Fruit fly (Drosophila melanogaster): ENCODE measurements around the gene CG16974.

The CG16974 gene

DNA sequence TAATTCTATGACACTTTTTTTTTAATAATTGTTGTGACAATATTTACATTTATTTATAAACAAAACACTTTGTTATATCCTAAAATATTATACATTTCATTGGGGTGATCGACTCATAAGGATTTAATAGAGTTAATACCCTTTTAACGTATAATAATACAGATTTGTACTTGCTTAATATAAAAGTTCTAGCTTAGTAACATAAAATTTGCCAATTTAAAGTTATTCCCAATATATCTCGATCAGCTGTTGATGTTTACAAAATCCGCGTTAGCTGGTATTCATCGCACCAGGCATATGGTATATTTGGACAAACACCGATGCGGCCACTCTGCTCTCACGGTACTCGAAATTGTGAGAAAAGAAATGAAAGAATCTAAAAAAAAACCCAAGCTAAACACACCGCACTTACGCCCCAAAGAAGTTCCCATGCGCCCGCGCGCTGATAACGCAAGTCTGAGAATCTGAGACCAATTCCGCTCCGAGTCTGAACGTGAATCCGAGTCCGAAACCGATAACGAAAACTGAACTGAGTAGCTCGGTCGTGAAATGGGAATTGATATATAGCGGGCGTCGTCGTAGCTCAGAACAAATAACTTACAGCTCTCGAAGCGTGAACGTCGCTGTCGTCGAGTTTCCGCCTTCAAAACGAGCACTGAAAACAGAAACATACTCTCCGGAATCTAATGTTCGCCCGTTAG is 11.8 kb upstream of the CG16974 start, which contains the start of gene Pect (continued):
- peak; percentile 82 to 95 for TF ChIP-seq crp (GFP tag; optimal IDR thresholded peaks at IDR 0.05)
- no peak for TF ChIP-seq fru (optimal IDR thresholded peaks at IDR 0.05)
- peak; percentile 53 for TF ChIP-seq CG16813 (GFP tag; IDR thresholded peaks at IDR 0.05; ENCODE audit: partially characterized antibody)
- TF ChIP-seq ham (GFP tag; IDR thresholded peaks at IDR 0.05) = peak; percentile 34; the same call in 1 of the 2 replicates
- TF ChIP-seq en (GFP tag; optimal IDR thresholded peaks at IDR 0.05) = no peak
- peak; percentile 81 for TF ChIP-seq row (GFP tag; IDR thresholded peaks at IDR 0.05)
- TF ChIP-seq Ets97D (GFP tag; optimal IDR thresholded peaks at IDR 0.05) = no peak
- TF ChIP-seq odd (GFP tag; optimal IDR thresholded peaks at IDR 0.05) = no peak
- peak; percentile 19; the same call in 1 of the 2 replicates for TF ChIP-seq CG14014 (GFP tag; IDR thresholded peaks at IDR 0.05)
- peak; percentile 5 for TF ChIP-seq CG17385 (GFP tag; optimal IDR thresholded peaks at IDR 0.05)
- TF ChIP-seq sisA (GFP tag; IDR thresholded peaks at IDR 0.05) = no peak
- no peak for TF ChIP-seq bigmax (GFP tag; optimal IDR thresholded peaks at IDR 0.05)
- TF ChIP-seq CG9727 (GFP tag; optimal IDR thresholded peaks at IDR 0.05) = peak; percentile 37
- no peak for TF ChIP-seq ash1 (GFP tag; optimal IDR thresholded peaks at IDR 0.05)
- no peak for TF ChIP-seq ind (GFP tag; optimal IDR thresholded peaks at IDR 0.05)
- TF ChIP-seq caup (GFP tag; optimal IDR thresholded peaks at IDR 0.05; ENCODE audit: severe bottlenecking) = peak; percentile 30
- TF ChIP-seq Opbp (GFP tag; IDR thresholded peaks at IDR 0.05; ENCODE audit: partially characterized antibody) = peak; percentile 63; the same call in 2 of the 3 replicates
- no peak for TF ChIP-seq gcm (GFP tag; optimal IDR thresholded peaks at IDR 0.05)
- TF ChIP-seq fd3F (GFP tag; optimal IDR thresholded peaks at IDR 0.05) = no peak
- no peak for TF ChIP-seq hb (GFP tag; IDR thresholded peaks at IDR 0.05; ENCODE audit: partially characterized antibody)
- TF ChIP-seq CG2678 (tag; optimal IDR thresholded peaks at IDR 0.05) = no peak
- TF ChIP-seq nau (GFP tag; optimal IDR thresholded peaks at IDR 0.05) = no peak
- no peak for TF ChIP-seq Hand (GFP tag; optimal IDR thresholded peaks at IDR 0.05)
- no peak for TF ChIP-seq salm (tag; optimal IDR thresholded peaks at IDR 0.05)
- TF ChIP-seq CG15696 (tag; optimal IDR thresholded peaks at IDR 0.05) = no peak
- TF ChIP-seq Spps (tag; optimal IDR thresholded peaks at IDR 0.05) = no peak
- TF ChIP-seq CG13894 (tag; optimal IDR thresholded peaks at IDR 0.05) = peak; percentile 79
- TF ChIP-seq amos (GFP tag; IDR thresholded peaks at IDR 0.05; ENCODE audit: partially characterized antibody) = peak; percentile 64
- TF ChIP-seq H15 (GFP tag; IDR thresholded peaks at IDR 0.05) = no peak
- peak in 1 of 2 experiments; percentile 42 for TF ChIP-seq bsh (GFP tag; optimal IDR thresholded peaks at IDR 0.05)
- no peak for TF ChIP-seq luna (GFP tag; optimal IDR thresholded peaks at IDR 0.05)
- no peak for TF ChIP-seq CG6683 (GFP tag; optimal IDR thresholded peaks at IDR 0.05)
- no peak for TF ChIP-seq CG15601 (tag; optimal IDR thresholded peaks at IDR 0.05)
- TF ChIP-seq trh (GFP tag; optimal IDR thresholded peaks at IDR 0.05) = no peak
- 0 out of 2 replicates have a peak, but pooled peaks have one; percentile 9 for TF ChIP-seq esg (GFP tag; conservative IDR thresholded peaks at IDR 0.05)
- TF ChIP-seq CG33557 (GFP tag; optimal IDR thresholded peaks at IDR 0.05) = no peak
- no peak for TF ChIP-seq ab (GFP tag; optimal IDR thresholded peaks at IDR 0.05)
- no peak for TF ChIP-seq Ravus (GFP tag; IDR thresholded peaks at IDR 0.05)
- TF ChIP-seq CG12391 (tag; optimal IDR thresholded peaks at IDR 0.05) = peak; percentile 63
- no peak for TF ChIP-seq mld (GFP tag; IDR thresholded peaks at IDR 0.05; ENCODE audit: partially characterized antibody)
- no peak for TF ChIP-seq dan (GFP tag; IDR thresholded peaks at IDR 0.05)
- TF ChIP-seq CG13424 (tag; optimal IDR thresholded peaks at IDR 0.05) = peak; percentile 59
- no peak for TF ChIP-seq CG3407 (GFP tag; optimal IDR thresholded peaks at IDR 0.05)
- no peak for TF ChIP-seq tap (tag; optimal IDR thresholded peaks at IDR 0.05)
- no peak for TF ChIP-seq CG10979 (tag; optimal IDR thresholded peaks at IDR 0.05)
- no peak for TF ChIP-seq Gsc (GFP tag; IDR thresholded peaks at IDR 0.05)
- TF ChIP-seq CTCF (GFP tag; optimal IDR thresholded peaks at IDR 0.05) = no peak
- no peak for TF ChIP-seq HLH54F (GFP tag; optimal IDR thresholded peaks at IDR 0.05)
- no peak for TF ChIP-seq sd (tag; optimal IDR thresholded peaks at IDR 0.05)
